Fruit fly (Drosophila melanogaster): ENCODE results near the gene CG34165.
"Not testable (repeated sequence)": the region's sequence is repeated elsewhere in the genome, so short reads cannot be mapped to it uniquely, and the experiment has no call there.

dm6 chr2L:14739614-14740013 is 26.1 kb downstream of the CG34165 start, which contains the start of gene CG42585:
- TF ChIP-seq EcR (GFP tag; optimal IDR thresholded peaks at IDR 0.05); fd96Ca (GFP tag; IDR thresholded peaks at IDR 0.05); Ets98B (GFP tag; IDR thresholded peaks at IDR 0.05): not testable (repeated sequence)

Measured in whole organism, pupa.